Fruit fly (Drosophila melanogaster) whole organism, pupa: ENCODE data around the gene CG8369.

Experiments used
- CG13204 ChIP-seq: fragments of 200-800 bp; sonication (Bioruptor generic); optimal IDR thresholded peaks from 2 replicates; lab custom pipeline; 2018; ENCODE audit warnings: missing biosample characterization, mild to moderate bottlenecking, missing genetic modification characterization, moderate library complexity
- CG14655 ChIP-seq: fragments of 200-800 bp; sonication (Bioruptor generic); optimal IDR thresholded peaks from 3 replicates; lab custom pipeline; 2017; ENCODE audit warnings: mild to moderate bottlenecking, missing biosample characterization, missing genetic modification reagents, missing genetic modification characterization
- CG32121 ChIP-seq: fragments of 200-800 bp; sonication (Bioruptor generic); IDR thresholded peaks from 2 replicates; pipeline ENCODE4 v1.3.6; 2022; ENCODE audit warnings: missing biosample characterization, missing genetic modification characterization
- CG34367 ChIP-seq: fragments of 200-800 bp; sonication (Bioruptor generic); optimal IDR thresholded peaks from 2 replicates; lab custom pipeline; 2018; ENCODE audit warnings: missing biosample characterization, mild to moderate bottlenecking, missing genetic modification characterization
- CG8301 ChIP-seq: fragments of 200-800 bp; sonication (Bioruptor generic); optimal IDR thresholded peaks from 2 replicates; lab custom pipeline; 2018; ENCODE audit warnings: missing biosample characterization, mild to moderate bottlenecking, missing genetic modification characterization
- CG9948 ChIP-seq: fragments of 200-800 bp; sonication (Bioruptor generic); optimal IDR thresholded peaks from 2 replicates; lab custom pipeline; 2018; ENCODE audit warnings: missing biosample characterization, mild to moderate bottlenecking, missing genetic modification characterization, moderate library complexity
- Pif1A ChIP-seq: fragments of 200-800 bp; sonication (Bioruptor generic); optimal IDR thresholded peaks from 3 replicates; lab custom pipeline; 2016; ENCODE audit warnings: missing biosample characterization, missing genetic modification characterization
- Snoo ChIP-seq: fragments of 200-800 bp; sonication (Bioruptor generic); optimal IDR thresholded peaks from 3 replicates; lab custom pipeline; 2017; ENCODE audit warnings: missing biosample characterization, mild to moderate bottlenecking, missing genetic modification characterization, inconsistent platforms
- gl ChIP-seq: fragments of 200-800 bp; sonication (Bioruptor generic); optimal IDR thresholded peaks from 2 replicates; lab custom pipeline; 2018; ENCODE audit warnings: missing biosample characterization, mild to moderate bottlenecking, missing genetic modification characterization
- rn ChIP-seq: fragments of 200-800 bp; sonication (Bioruptor generic); IDR thresholded peaks from 2 replicates; pipeline ENCODE4 v1.3.6; 2022; ENCODE audit warnings: missing biosample characterization, missing genetic modification characterization

DNA sequence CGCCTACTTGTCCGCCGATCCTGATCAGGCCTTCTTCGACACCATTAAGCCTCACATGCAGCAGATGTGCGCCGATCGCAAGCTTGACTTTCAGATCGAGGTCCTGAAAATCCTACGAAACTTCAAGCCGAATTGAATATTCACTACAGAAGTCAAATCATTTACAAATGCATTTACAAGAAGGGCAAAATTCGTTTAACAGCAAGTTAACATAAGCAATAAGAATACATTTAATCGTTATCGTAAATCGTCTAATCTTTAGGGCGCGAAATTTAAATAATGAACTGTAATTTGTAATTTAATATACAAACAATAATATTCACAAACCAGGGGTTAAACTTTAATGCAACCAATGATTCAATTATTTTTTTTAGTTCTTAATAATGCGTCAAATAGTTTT, 14.8 kb upstream of the CG8369 start:
- TF ChIP-seq CG13204 (GFP tag; lab: Kevin White, UChicago) = no peak
- no peak for TF ChIP-seq CG14655
- no peak for TF ChIP-seq rn (GFP tag; lab: Robert Waterston, UW)
- TF ChIP-seq CG32121 (GFP tag; lab: Robert Waterston, UW) = no peak
- no peak for TF ChIP-seq gl (tag; lab: Kevin White, UChicago)
- TF ChIP-seq CG34367 = no peak
- no peak for TF ChIP-seq Snoo (tag; lab: Kevin White, UChicago)
- TF ChIP-seq CG9948 (tag; lab: Kevin White, UChicago) = no peak
- TF ChIP-seq CG8301 = no peak
- TF ChIP-seq Pif1A (GFP tag; lab: Kevin White, UChicago) = no peak
